Fruit fly (Drosophila melanogaster): ENCODE results near the gene CG4073.

The CG4073 gene

DNA sequence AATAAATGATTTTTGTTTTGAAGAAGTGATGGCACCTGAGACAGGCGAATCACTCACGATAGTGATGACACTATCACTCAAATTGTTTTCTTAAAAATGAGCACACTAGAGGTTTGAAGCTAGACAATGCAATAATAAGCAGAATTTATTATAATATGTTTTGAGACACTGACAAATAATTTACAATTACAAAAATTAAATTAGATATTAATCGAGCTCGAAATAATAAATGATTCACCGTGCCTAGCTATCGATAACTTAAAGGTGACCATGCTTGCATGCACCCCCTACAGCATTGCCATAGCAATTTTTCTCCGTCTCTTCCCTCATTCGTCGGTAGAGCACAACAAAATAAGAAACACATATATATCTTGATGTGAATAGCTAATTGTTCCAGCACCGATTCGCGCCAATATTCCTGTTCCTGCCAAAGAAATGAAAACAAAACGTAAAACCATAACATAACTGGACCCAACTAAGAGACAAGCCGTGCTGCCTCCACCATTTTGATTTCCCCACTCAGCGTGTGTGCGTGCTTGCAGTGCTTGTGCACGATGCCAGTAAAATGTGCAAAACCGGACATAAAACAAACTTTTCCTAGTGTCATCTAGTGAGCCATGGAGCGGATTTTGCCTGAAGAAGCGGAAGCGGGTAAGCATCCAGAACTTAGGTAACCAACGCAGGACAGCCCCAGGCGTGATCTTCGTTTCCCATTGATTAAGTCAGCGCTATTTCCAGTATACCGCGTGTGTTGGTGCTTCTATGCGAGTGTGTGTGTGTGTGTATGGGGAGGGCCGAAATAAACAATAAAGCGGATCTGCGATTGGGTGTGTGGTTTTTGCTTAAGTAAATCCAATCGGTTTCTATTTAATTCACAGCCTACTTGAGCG, 46.6 kb downstream of the CG4073 start, which contains the start of the genes MED7 and Cap-H2 (continued):
- peak; percentile 92 for TF ChIP-seq CG12391 (tag; optimal IDR thresholded peaks at IDR 0.05)
- TF ChIP-seq her (GFP tag; optimal IDR thresholded peaks at IDR 0.05): peak; percentile 26
- peak; percentile 59 for TF ChIP-seq wor (GFP tag; IDR thresholded peaks at IDR 0.05)
- TF ChIP-seq run (tag; optimal IDR thresholded peaks at IDR 0.05): no peak
- TF ChIP-seq az2 (GFP tag; optimal IDR thresholded peaks at IDR 0.05): peak; percentile 82
- TF ChIP-seq Dip3 (GFP tag; optimal IDR thresholded peaks at IDR 0.05): peak; percentile 71
- no peak; the same call in 2 of the 3 replicates for TF ChIP-seq jigr1 (GFP tag; IDR thresholded peaks at IDR 0.05)
- no peak for TF ChIP-seq gcm (GFP tag; optimal IDR thresholded peaks at IDR 0.05)
- peak; percentile 92 for TF ChIP-seq nerfin-2 (GFP tag; IDR thresholded peaks at IDR 0.05; ENCODE audit: partially characterized antibody)
- TF ChIP-seq MTF-1 (GFP tag; optimal IDR thresholded peaks at IDR 0.05; ENCODE audit: borderline replicate concordance): no peak
- peak; percentile 97 for TF ChIP-seq sens (GFP tag)
- TF ChIP-seq CG11695 (GFP tag; IDR thresholded peaks at IDR 0.05): peak; percentile 66; the same call in 2 of the 3 replicates
- TF ChIP-seq ftz-f1 (GFP tag; optimal IDR thresholded peaks at IDR 0.05): peak; percentile 5
- no peak for TF ChIP-seq CG8359 (GFP tag; optimal IDR thresholded peaks at IDR 0.05; ENCODE audit: borderline replicate concordance)
- TF ChIP-seq CG9437 (GFP tag; optimal IDR thresholded peaks at IDR 0.05): peak; percentile 43
- TF ChIP-seq Mrtf (GFP tag; IDR thresholded peaks at IDR 0.05): peak; percentile 70; the same call in 1 of the 3 replicates
- TF ChIP-seq Fer3 (tag; optimal IDR thresholded peaks at IDR 0.05): peak; percentile 62
- TF ChIP-seq Awh (GFP tag; IDR thresholded peaks at IDR 0.05): peak; percentile 67
- no peak for TF ChIP-seq fru (optimal IDR thresholded peaks at IDR 0.05)
- TF ChIP-seq CG33213 (GFP tag; optimal IDR thresholded peaks at IDR 0.05): peak; percentile 82
- peak; percentile 72 for TF ChIP-seq CG12744 (GFP tag; optimal IDR thresholded peaks at IDR 0.05)
- peak; percentile 54 for TF ChIP-seq CG13296 (GFP tag; optimal IDR thresholded peaks at IDR 0.05)
- peak; percentile 75 for TF ChIP-seq gsb-n (tag; optimal IDR thresholded peaks at IDR 0.05)
- TF ChIP-seq CG5953 (GFP tag; IDR thresholded peaks at IDR 0.05): 0 out of 2 replicates have a peak, but pooled peaks have one; percentile 59
- TF ChIP-seq org-1 (GFP tag; optimal IDR thresholded peaks at IDR 0.05): no peak
- peak; percentile 24 for TF ChIP-seq fd102C (GFP tag; optimal IDR thresholded peaks at IDR 0.05)
- TF ChIP-seq CG6813 (GFP tag; optimal IDR thresholded peaks at IDR 0.05): peak; percentile 2
- TF ChIP-seq mam (GFP tag; optimal IDR thresholded peaks at IDR 0.05): peak; percentile 85
- peak; percentile 98 for TF ChIP-seq CG34224 (GFP tag; IDR thresholded peaks at IDR 0.05; ENCODE audit: partially characterized antibody)
- no peak for TF ChIP-seq br (optimal IDR thresholded peaks at IDR 0.05)
- peak; percentile 69 for TF ChIP-seq lbe (GFP tag; optimal IDR thresholded peaks at IDR 0.05)
- TF ChIP-seq hbn (GFP tag; IDR thresholded peaks at IDR 0.05; ENCODE audit: partially characterized antibody): peak; percentile 99
- TF ChIP-seq bbx (GFP tag; IDR thresholded peaks at IDR 0.05; ENCODE audit: partially characterized antibody): peak; percentile 92
- TF ChIP-seq tin (GFP tag; optimal IDR thresholded peaks at IDR 0.05): peak; percentile 88

DNA sequence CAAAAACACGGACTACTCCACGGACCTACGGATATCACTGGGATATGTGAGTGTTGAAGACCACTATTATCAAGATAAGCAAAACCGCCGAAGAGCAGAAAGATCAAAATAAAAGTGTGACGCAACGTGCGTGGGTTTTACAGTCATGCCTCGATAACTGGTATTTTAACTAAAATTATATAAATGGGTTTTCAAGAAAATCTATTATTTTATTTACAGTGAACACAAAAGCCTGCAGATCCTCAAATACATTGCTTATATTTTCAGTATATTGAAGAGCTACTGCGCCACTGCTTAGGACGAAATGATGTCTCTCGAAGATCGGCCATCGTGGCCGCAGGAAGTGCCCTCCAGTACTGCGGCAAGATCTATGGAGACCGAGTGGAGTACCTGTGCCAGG, 47.4 kb downstream of the CG4073 start:
- TF ChIP-seq CG34422 (GFP tag; IDR thresholded peaks at IDR 0.05): peak; percentile 41; the same call in 1 of the 3 replicates
- TF ChIP-seq CG9932 (GFP tag; IDR thresholded peaks at IDR 0.05): peak; percentile 21; the same call in 1 of the 2 replicates
- TF ChIP-seq CG4617 (GFP tag; optimal IDR thresholded peaks at IDR 0.05; ENCODE audit: borderline replicate concordance): no peak
- TF ChIP-seq CG13624 (GFP tag; optimal IDR thresholded peaks at IDR 0.05): peak; percentile 35
- TF ChIP-seq Aef1 (GFP tag; IDR thresholded peaks at IDR 0.05): peak; percentile 19; the same call in 1 of the 3 replicates
- no peak for TF ChIP-seq maf-S (GFP tag; optimal IDR thresholded peaks at IDR 0.05)
- TF ChIP-seq Bdp1 (GFP tag; optimal IDR thresholded peaks at IDR 0.05): no peak
- TF ChIP-seq sisA (GFP tag; IDR thresholded peaks at IDR 0.05): no peak
- TF ChIP-seq hkb (optimal IDR thresholded peaks at IDR 0.05): no peak
- TF ChIP-seq hkb (GFP tag; IDR thresholded peaks at IDR 0.05): peak; percentile 51; the same call in 1 of the 2 replicates
- peak; percentile 85 for TF ChIP-seq Med (GFP tag)
- no peak for TF ChIP-seq en (GFP tag; optimal IDR thresholded peaks at IDR 0.05)
- peak; percentile 33 for TF ChIP-seq lilli (GFP tag; optimal IDR thresholded peaks at IDR 0.05)
- TF ChIP-seq CG14441 (GFP tag; IDR thresholded peaks at IDR 0.05): 0 out of 2 replicates have a peak, but pooled peaks have one; percentile 20
- TF ChIP-seq Rx (GFP tag; IDR thresholded peaks at IDR 0.05): no peak
- TF ChIP-seq Dfd (GFP tag; optimal IDR thresholded peaks at IDR 0.05): no peak
- no peak for TF ChIP-seq CG6854 (GFP tag; optimal IDR thresholded peaks at IDR 0.05)
- TF ChIP-seq slbo (GFP tag; IDR thresholded peaks at IDR 0.05): peak; percentile 57
